Worm (Caenorhabditis elegans) whole organism, L2 larva: ENCODE measurements around the gene copb-2.

Experiments
- ZK546.5 ChIP-seq: sonication (generic microtip); optimal IDR thresholded peaks from 2 replicates; lab custom pipeline; 2017; ENCODE audit warnings: missing biosample characterization, missing genetic modification characterization
- ama-1 ChIP-seq: fragments of 150-350 bp; optimal IDR thresholded peaks from 2 replicates; lab custom pipeline; 2018; ENCODE audit warnings: inconsistent platforms
- lin-11 ChIP-seq: fragments of 150-350 bp; sonication (generic microtip); optimal IDR thresholded peaks from 2 replicates; lab custom pipeline; 2014; ENCODE audit warnings: missing biosample characterization, missing genetic modification characterization, inconsistent platforms, mixed read lengths
- lin-39 ChIP-seq: fragments of 150-350 bp; optimal IDR thresholded peaks from 2 replicates; lab custom pipeline; 2014; ENCODE audit warnings: missing biosample characterization, missing genetic modification reagents, missing genetic modification characterization
- nhr-237 ChIP-seq: fragments of 150-350 bp; optimal IDR thresholded peaks from 2 replicates; lab custom pipeline; 2014; ENCODE audit warnings: missing biosample characterization, missing genetic modification characterization
- nhr-25 ChIP-seq: fragments of 150-350 bp; sonication (generic microtip); optimal IDR thresholded peaks from 3 replicates; lab custom pipeline; 2014; ENCODE audit warnings: missing biosample characterization, missing genetic modification characterization
- nhr-77 ChIP-seq: fragments of 150-350 bp; optimal IDR thresholded peaks from 2 replicates; lab custom pipeline; 2014; ENCODE audit warnings: missing biosample characterization, missing genetic modification characterization
- snpc-4 ChIP-seq: fragments of 150-350 bp; optimal IDR thresholded peaks from 2 replicates; lab custom pipeline; 2014; ENCODE audit warnings: missing biosample characterization, missing genetic modification characterization
- unc-62 ChIP-seq: fragments of 150-350 bp; optimal IDR thresholded peaks from 2 replicates; lab custom pipeline; 2014; ENCODE audit warnings: missing biosample characterization, missing genetic modification reagents, missing genetic modification characterization
- ztf-11 ChIP-seq: sonication (generic microtip); optimal IDR thresholded peaks from 2 replicates; lab custom pipeline; 2017; ENCODE audit warnings: missing biosample characterization, missing genetic modification characterization

DNA sequence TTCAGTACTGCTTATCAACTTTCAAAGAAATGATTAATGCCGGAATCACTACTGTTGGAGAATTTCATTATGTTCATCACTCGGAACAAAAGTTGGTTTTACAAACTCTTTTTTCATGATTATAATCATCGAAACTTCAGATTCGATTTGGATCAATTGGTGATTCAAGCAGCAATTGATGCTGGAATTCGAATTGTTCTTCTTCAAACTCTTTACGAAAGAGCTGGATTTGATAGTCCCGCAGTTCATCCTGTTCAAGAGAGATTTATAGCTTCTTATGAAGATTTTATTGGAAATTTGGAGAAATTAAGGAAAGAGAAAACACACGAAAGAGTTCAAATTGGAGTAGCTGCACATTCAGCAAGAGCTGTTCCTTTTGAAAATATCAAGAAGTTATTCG is 7.7 kb upstream of the copb-2 start:
- TF ChIP-seq ztf-11 (tag; lab: Kevin White, UChicago) (no peak), snpc-4 (no peak), lin-39 (tag; lab: Kevin White, UChicago) (no peak), lin-11 (tag; lab: Kevin White, UChicago) (no peak), nhr-237 (tag; lab: Kevin White, UChicago) (no peak), ama-1 (lab: Kevin White, UChicago) (no peak), unc-62 (GFP tag; lab: Kevin White, UChicago) (no peak), nhr-77 (no peak), nhr-25 (no peak), ZK546.5 (tag; lab: Kevin White, UChicago) (no peak)
